Worm (Caenorhabditis elegans): ENCODE data around the gene D1086.17.

DNA sequence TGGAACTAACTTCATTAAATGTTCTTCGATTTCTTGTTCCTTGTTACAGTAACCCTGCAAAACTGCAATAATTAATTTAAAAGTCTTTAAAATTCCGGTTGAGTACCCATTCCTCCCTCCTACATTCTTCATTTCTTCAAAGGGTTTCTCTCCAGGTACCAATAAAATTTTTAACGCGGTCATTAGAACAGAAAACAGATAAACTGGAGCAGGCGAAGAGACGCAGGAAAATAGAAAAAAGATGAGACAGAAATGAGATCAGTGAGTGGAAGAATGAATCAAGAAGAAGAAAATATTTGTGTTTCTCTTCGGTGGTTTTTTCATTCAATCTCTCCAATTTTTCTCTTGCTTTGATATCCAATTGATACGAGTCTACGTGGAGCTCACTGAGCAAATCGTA is 26.1 kb downstream of the D1086.17 start, which contains the start of gene D1086.8:
- no peak for TF ChIP-seq lsy-2 (tag; optimal IDR thresholded peaks at IDR 0.05)
- TF ChIP-seq lin-13 (GFP tag; optimal IDR thresholded peaks at IDR 0.05), result no peak
- TF ChIP-seq aly-2 (tag; optimal IDR thresholded peaks at IDR 0.05), result no peak
- TF ChIP-seq mdl-1 (tag; optimal IDR thresholded peaks at IDR 0.05), result no peak
- peak; percentile 4 for TF ChIP-seq C34F6.9 (tag; optimal IDR thresholded peaks at IDR 0.05)
- no peak for TF ChIP-seq nhr-10 (tag; optimal IDR thresholded peaks at IDR 0.05)
- no peak for TF ChIP-seq unc-62 (GFP tag; optimal IDR thresholded peaks at IDR 0.05)
- no peak for TF ChIP-seq nhr-11 (tag; optimal IDR thresholded peaks at IDR 0.05)
- no peak for TF ChIP-seq elt-1 (tag; optimal IDR thresholded peaks at IDR 0.05)
- no peak for TF ChIP-seq skn-1 (tag; optimal IDR thresholded peaks at IDR 0.05)
- TF ChIP-seq ZK546.5 (tag; optimal IDR thresholded peaks at IDR 0.05), result no peak
- TF ChIP-seq snpc-4 (tag; optimal IDR thresholded peaks at IDR 0.05), result no peak

Measured in whole organism, L2 larva.